ENCODE assay signal across 1 fruit fly cellular context in genomic region chr3L:21065212-21065902, dm6.
TF ChIP-seq lines count a peak whose summit lies in the region.

CG43072 (plus strand) TSS chr3L:21065852.

TF ChIP-seq in whole organism, embryonic, 481 proteins besides CTCF, POLR2A, EP300 and RAD21 (continued from another document):
- TF ChIP-seq ase (GFP tag; IDR thresholded peaks at IDR 0.05; lab: Robert Waterston, UW) = no peak
- TF ChIP-seq CG10543 (GFP tag; optimal IDR thresholded peaks at IDR 0.05; lab: Kevin White, UChicago) = peak; percentile 37
- TF ChIP-seq jing (GFP tag; optimal IDR thresholded peaks at IDR 0.05; lab: Kevin White, UChicago) = no peak
- TF ChIP-seq PHDP (tag; optimal IDR thresholded peaks at IDR 0.05; lab: Kevin White, UChicago) = peak; percentile 70
- TF ChIP-seq CG6175 (GFP tag; IDR thresholded peaks at IDR 0.05; lab: Robert Waterston, UW) = no peak
- TF ChIP-seq CG2678 (tag; optimal IDR thresholded peaks at IDR 0.05; lab: Kevin White, UChicago) = peak; percentile 59
- TF ChIP-seq Med (GFP tag; lab: Kevin White, UChicago) = peak; percentile 70
- peak; percentile 9 for TF ChIP-seq CG17359 (tag; optimal IDR thresholded peaks at IDR 0.05; lab: Kevin White, UChicago)
- peak; percentile 45 for TF ChIP-seq CG17385 (GFP tag; optimal IDR thresholded peaks at IDR 0.05; lab: Kevin White, UChicago)
- no peak for TF ChIP-seq gsb-n (tag; optimal IDR thresholded peaks at IDR 0.05; lab: Kevin White, UChicago)
- TF ChIP-seq wek (GFP tag; optimal IDR thresholded peaks at IDR 0.05; lab: Kevin White, UChicago) = peak; percentile 37
- TF ChIP-seq CG3281 (GFP tag; optimal IDR thresholded peaks at IDR 0.05; lab: Kevin White, UChicago) = peak; percentile 32
- TF ChIP-seq trem (tag; optimal IDR thresholded peaks at IDR 0.05; lab: Kevin White, UChicago) = peak; percentile 4
